Worm (Caenorhabditis elegans): Measurements from ENCODE around the gene pdf-1.

pdf-1 gene

DNA sequence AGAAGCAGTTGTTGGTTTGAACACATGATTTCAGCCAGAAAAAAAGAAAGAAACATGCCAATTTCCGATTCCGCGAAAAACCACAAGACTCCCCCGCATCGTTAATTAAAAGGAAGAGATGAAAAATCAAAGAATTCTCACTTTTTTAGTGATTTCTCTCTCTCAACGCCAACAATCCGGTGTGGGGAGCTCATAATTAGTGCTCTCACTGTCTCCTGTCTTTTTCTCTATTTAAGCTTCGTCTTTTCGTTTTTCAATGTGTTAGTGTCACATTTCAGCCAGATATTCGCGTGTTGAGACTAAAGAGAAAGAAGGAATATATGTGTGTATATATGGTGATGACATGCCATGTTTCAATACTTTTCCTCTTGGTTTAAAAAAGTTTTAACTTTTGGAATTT is 38.6 kb downstream of the pdf-1 start:
- TF ChIP-seq F49E8.2 (tag; optimal IDR thresholded peaks at IDR 0.05; ENCODE audit: borderline replicate concordance) (no peak), lin-15B (tag; optimal IDR thresholded peaks at IDR 0.05) (no peak), hlh-11 (tag; optimal IDR thresholded peaks at IDR 0.05) (no peak), pha-4 (GFP tag; IDR thresholded peaks at IDR 0.05) (no peak), pha-4 (tag; optimal IDR thresholded peaks at IDR 0.05) (no peak), nhr-111 (GFP tag; optimal IDR thresholded peaks at IDR 0.05) (no peak), unc-39 (tag; optimal IDR thresholded peaks at IDR 0.05) (no peak), D1046.2 (GFP tag; IDR thresholded peaks at IDR 0.05) (no peak), lsy-2 (tag; optimal IDR thresholded peaks at IDR 0.05) (peak; percentile 5 to 64), ama-1 (optimal IDR thresholded peaks at IDR 0.05) (peak; percentile 1), set-16 (GFP tag; IDR thresholded peaks at IDR 0.05) (no peak), daf-8 (GFP tag; IDR thresholded peaks at IDR 0.05) (no peak), spr-1 (tag; optimal IDR thresholded peaks at IDR 0.05) (no peak), Y48G9A.11 (GFP tag; IDR thresholded peaks at IDR 0.05) (no peak), nhr-25 (tag; optimal IDR thresholded peaks at IDR 0.05; ENCODE audit: borderline replicate concordance, insufficient read depth) (no peak), hif-1 (tag; optimal IDR thresholded peaks at IDR 0.05) (peak in 1 of 2 experiments; percentile 36), nhr-77 (tag; optimal IDR thresholded peaks at IDR 0.05) (no peak), ceh-44 (GFP tag; IDR thresholded peaks at IDR 0.05) (no peak), ZK337.2 (GFP tag; IDR thresholded peaks at IDR 0.05) (0 out of 2 replicates have a peak, but pooled peaks have one; percentile 12), nhr-76 (tag; optimal IDR thresholded peaks at IDR 0.05) (no peak), R02D3.7 (tag; optimal IDR thresholded peaks at IDR 0.05) (no peak), nhr-11 (tag; optimal IDR thresholded peaks at IDR 0.05) (peak; percentile 32), tra-1 (GFP tag; IDR thresholded peaks at IDR 0.05) (no peak), ces-1 (GFP tag; optimal IDR thresholded peaks at IDR 0.05) (no peak), F37D6.2 (tag; optimal IDR thresholded peaks at IDR 0.05) (peak; percentile 10), F26F4.8 (GFP tag; conservative IDR thresholded peaks at IDR 0.05) (no peak), hlh-30 (tag; optimal IDR thresholded peaks at IDR 0.05; ENCODE audit: insufficient read depth) (no peak), zip-11 (GFP tag; IDR thresholded peaks at IDR 0.05) (no peak), F44E2.7 (GFP tag; IDR thresholded peaks at IDR 0.05) (no peak), aha-1 (tag) (no peak), spr-3 (GFP tag; optimal IDR thresholded peaks at IDR 0.05) (no peak), zfp-3 (GFP tag; conservative IDR thresholded peaks at IDR 0.05) (no peak), zip-2 (tag; optimal IDR thresholded peaks at IDR 0.05) (no peak), mxl-2 (GFP tag; conservative IDR thresholded peaks at IDR 0.05) (no peak), daf-16 (GFP tag; optimal IDR thresholded peaks at IDR 0.05) (peak in 1 of 2 experiments; percentile 44), daf-16 (tag; optimal IDR thresholded peaks at IDR 0.05) (no peak), nhr-48 (tag; optimal IDR thresholded peaks at IDR 0.05) (no peak), nhr-42 (GFP tag; IDR thresholded peaks at IDR 0.05) (no peak), gei-8 (GFP tag; optimal IDR thresholded peaks at IDR 0.05) (no peak), dmd-6 (GFP tag; IDR thresholded peaks at IDR 0.05) (no peak), daf-12 (tag; optimal IDR thresholded peaks at IDR 0.05) (no peak), Y105C5A.15 (GFP tag; IDR thresholded peaks at IDR 0.05) (no peak), mes-2 (tag; optimal IDR thresholded peaks at IDR 0.05; ENCODE audit: poor library complexity, severe bottlenecking) (no peak), mdt-29 (GFP tag; IDR thresholded peaks at IDR 0.05) (no peak), ceh-20 (GFP tag; IDR thresholded peaks at IDR 0.05) (no peak), nhr-102 (tag; optimal IDR thresholded peaks at IDR 0.05) (no peak), saeg-2 (GFP tag; IDR thresholded peaks at IDR 0.05) (no peak), pqm-1 (tag; optimal IDR thresholded peaks at IDR 0.05) (no peak), mxl-3 (GFP tag; optimal IDR thresholded peaks at IDR 0.05) (no peak), arid-1 (GFP tag; conservative IDR thresholded peaks at IDR 0.05) (no peak), madf-5 (GFP tag; IDR thresholded peaks at IDR 0.05) (no peak), T26A8.4 (GFP tag; IDR thresholded peaks at IDR 0.05) (no peak; the same call in 1 of the 2 replicates)

All from whole organism, L4 larva.